Worm (Caenorhabditis elegans): ENCODE measurements around the gene C34F11.1.

- no peak for TF ChIP-seq ama-1 (optimal IDR thresholded peaks at IDR 0.05)
- TF ChIP-seq scrt-1 (GFP tag; IDR thresholded peaks at IDR 0.05): no peak
- no peak for TF ChIP-seq ceh-36 (tag; optimal IDR thresholded peaks at IDR 0.05)
- no peak for TF ChIP-seq sea-1 (GFP tag; conservative IDR thresholded peaks at IDR 0.05)
- no peak for TF ChIP-seq hnd-1 (tag; optimal IDR thresholded peaks at IDR 0.05)
- TF ChIP-seq hmg-4 (GFP tag; optimal IDR thresholded peaks at IDR 0.05): no peak
- TF ChIP-seq hmbx-1 (tag; optimal IDR thresholded peaks at IDR 0.05): no peak
- TF ChIP-seq flt-1 (GFP tag; IDR thresholded peaks at IDR 0.05): no peak
- TF ChIP-seq ets-7 (tag; optimal IDR thresholded peaks at IDR 0.05): no peak
- no peak for TF ChIP-seq F13C5.2 (tag; optimal IDR thresholded peaks at IDR 0.05)
- no peak for TF ChIP-seq B0310.2 (tag; optimal IDR thresholded peaks at IDR 0.05)
These were observed 34.2 kb upstream of the C34F11.1 start for ce11 chrII:5178609-5179008.

Measured in whole organism, early embryonic.